Worm (Caenorhabditis elegans): ENCODE data around the gene srd-1.
A peak's percentile ranks its signal among the peaks of the same experiment; 100 is the strongest.

The srd-1 gene

DNA sequence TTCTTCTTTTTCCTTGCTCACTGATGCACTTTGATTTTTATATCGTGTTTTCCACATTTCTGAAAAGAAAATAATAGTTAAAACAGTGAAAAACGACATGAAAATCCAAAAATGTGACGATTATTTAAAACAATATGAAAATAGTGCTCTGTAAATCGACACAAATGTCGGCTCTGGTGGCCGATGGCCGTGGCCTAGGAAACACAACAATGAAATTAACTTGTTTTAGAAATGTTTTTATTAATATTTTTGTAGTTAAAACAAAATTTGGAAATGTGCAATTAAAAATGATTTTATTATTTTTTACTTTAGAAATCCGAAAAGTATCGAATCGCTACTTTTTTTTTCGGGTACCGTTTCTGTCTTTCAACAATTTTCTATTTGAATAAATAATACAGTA lies 18.2 kb upstream of the srd-1 start, which contains the start of gene arv-1 (continued):
- no peak for TF ChIP-seq ama-1 (optimal IDR thresholded peaks at IDR 0.05)
- no peak for TF ChIP-seq hlh-6 (tag; optimal IDR thresholded peaks at IDR 0.05)
- no peak for TF ChIP-seq ceh-24 (tag; optimal IDR thresholded peaks at IDR 0.05)
- TF ChIP-seq ceh-9 (tag; optimal IDR thresholded peaks at IDR 0.05) = no peak
- 0 out of 2 replicates have a peak, but pooled peaks have one; percentile 22 for TF ChIP-seq sox-2 (GFP tag; IDR thresholded peaks at IDR 0.05)
- TF ChIP-seq unc-42 (tag; optimal IDR thresholded peaks at IDR 0.05) = peak; percentile 42
- peak; percentile 40 for TF ChIP-seq ceh-14 (tag; optimal IDR thresholded peaks at IDR 0.05)
- TF ChIP-seq ztf-16 (tag; optimal IDR thresholded peaks at IDR 0.05) = no peak
- TF ChIP-seq tbx-7 (tag; optimal IDR thresholded peaks at IDR 0.05) = peak; percentile 74

DNA sequence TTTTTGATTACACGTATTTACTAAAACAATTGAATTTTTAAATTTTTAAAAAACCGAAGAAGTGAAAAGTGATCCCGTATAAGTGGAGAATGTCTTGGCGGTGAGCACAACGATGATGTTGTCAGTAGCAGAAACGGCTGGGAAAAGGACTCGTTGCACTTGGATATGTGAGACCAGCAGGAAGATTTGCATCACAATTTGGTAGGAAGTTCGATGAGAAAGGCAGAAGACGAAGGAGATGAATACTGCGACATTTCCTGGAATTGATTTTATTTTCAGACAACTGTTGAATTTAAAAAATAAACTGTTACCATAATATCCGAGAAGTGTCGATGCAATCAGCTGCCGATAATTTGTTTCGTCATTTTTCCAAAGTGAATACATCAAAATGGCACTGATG lies 17.4 kb upstream of the srd-1 start, which contains the start of gene R05H5.4:
TSS of gene R05H5.4 (minus strand) at position 101 of the 400 bp plus-strand sequence.
- TF ChIP-seq nfya-1 (tag; optimal IDR thresholded peaks at IDR 0.05) (no peak), ceh-24 (tag; optimal IDR thresholded peaks at IDR 0.05) (no peak), tbx-2 (tag; optimal IDR thresholded peaks at IDR 0.05) (no peak), dve-1 (tag; optimal IDR thresholded peaks at IDR 0.05) (no peak), elt-4 (tag; optimal IDR thresholded peaks at IDR 0.05) (no peak), fax-1 (tag; optimal IDR thresholded peaks at IDR 0.05) (no peak)

ce11 chrII:10198486-10198885 lies 16.0 kb upstream of the srd-1 start:
- TF ChIP-seq eyg-1 (tag; optimal IDR thresholded peaks at IDR 0.05) (no peak), odd-2 (tag; optimal IDR thresholded peaks at IDR 0.05) (no peak), pros-1 (tag; optimal IDR thresholded peaks at IDR 0.05) (no peak), unc-86 (tag; optimal IDR thresholded peaks at IDR 0.05) (no peak), ahr-1 (tag; optimal IDR thresholded peaks at IDR 0.05) (no peak), sox-2 (GFP tag; IDR thresholded peaks at IDR 0.05) (no peak), ceh-22 (tag; optimal IDR thresholded peaks at IDR 0.05) (no peak), fkh-10 (GFP tag; optimal IDR thresholded peaks at IDR 0.05) (no peak), ceh-30 (tag; optimal IDR thresholded peaks at IDR 0.05) (no peak), nhr-232 (tag; optimal IDR thresholded peaks at IDR 0.05) (no peak), ceh-18 (tag; optimal IDR thresholded peaks at IDR 0.05) (no peak), pat-9 (tag; optimal IDR thresholded peaks at IDR 0.05) (no peak), ama-1 (optimal IDR thresholded peaks at IDR 0.05) (no peak), ztf-16 (tag; optimal IDR thresholded peaks at IDR 0.05) (no peak), dve-1 (tag; optimal IDR thresholded peaks at IDR 0.05) (no peak), hlh-6 (tag; optimal IDR thresholded peaks at IDR 0.05) (no peak), elt-4 (tag; optimal IDR thresholded peaks at IDR 0.05) (no peak), ceh-45 (GFP tag; IDR thresholded peaks at IDR 0.05) (no peak), npax-4 (tag; optimal IDR thresholded peaks at IDR 0.05) (no peak), syd-9 (tag; optimal IDR thresholded peaks at IDR 0.05) (no peak)

ce11 chrII:10197091-10197675 lies 14.6 kb upstream of the srd-1 start, which contains the start of gene R05H5.3:
Gene R05H5.3 (plus strand): TSS chrII:10197625.
- TF ChIP-seq dmd-4 (tag; optimal IDR thresholded peaks at IDR 0.05; ENCODE audit: borderline replicate concordance) (no peak), unc-42 (tag; optimal IDR thresholded peaks at IDR 0.05) (peak; percentile 55)

ce11 chrII:10194605-10195004 lies 12.1 kb upstream of the srd-1 start, which contains the start of gene srb-6:
Gene srb-6 (plus strand): TSS chrII:10194905.
- TF ChIP-seq tbx-7 (tag; optimal IDR thresholded peaks at IDR 0.05) = no peak
- TF ChIP-seq ahr-1 (tag; optimal IDR thresholded peaks at IDR 0.05) = no peak
- no peak for TF ChIP-seq unc-55 (GFP tag; optimal IDR thresholded peaks at IDR 0.05)
- TF ChIP-seq ceh-2 (tag; optimal IDR thresholded peaks at IDR 0.05) = no peak

- no peak for TF ChIP-seq K09A11.1 (tag; optimal IDR thresholded peaks at IDR 0.05; ENCODE audit: insufficient read depth)
- TF ChIP-seq F13H6.1 (tag; optimal IDR thresholded peaks at IDR 0.05) = no peak
- TF ChIP-seq ref-2 (tag; optimal IDR thresholded peaks at IDR 0.05) = no peak
- TF ChIP-seq unc-86 (tag; optimal IDR thresholded peaks at IDR 0.05) = no peak
- no peak for TF ChIP-seq fkh-10 (GFP tag; optimal IDR thresholded peaks at IDR 0.05)
- no peak for TF ChIP-seq sox-2 (GFP tag; IDR thresholded peaks at IDR 0.05)
- no peak for TF ChIP-seq rnt-1 (tag; optimal IDR thresholded peaks at IDR 0.05)
- TF ChIP-seq pha-4 (tag; optimal IDR thresholded peaks at IDR 0.05) = no peak
- TF ChIP-seq lin-11 (tag; optimal IDR thresholded peaks at IDR 0.05) = no peak
- no peak for TF ChIP-seq nhr-232 (tag; optimal IDR thresholded peaks at IDR 0.05)
- no peak for TF ChIP-seq lim-6 (tag; optimal IDR thresholded peaks at IDR 0.05)
- TF ChIP-seq fax-1 (tag; optimal IDR thresholded peaks at IDR 0.05) = no peak
- TF ChIP-seq ceh-6 (GFP tag; optimal IDR thresholded peaks at IDR 0.05) = no peak
Observed at ce11 chrII:10192207-10192606, 9.7 kb upstream of the srd-1 start, which contains the start of gene R05H5.7. Gene R05H5.7 (plus strand): TSS chrII:10192507.

Measured in whole organism, late embryonic.